Worm (Caenorhabditis elegans) whole organism, L2 larva: Measurements from ENCODE around the gene dhrr-1.
A peak's percentile ranks its signal among the peaks of the same experiment; 100 is the strongest.

Source experiments
- C34F6.9 ChIP-seq: fragments of 150-350 bp; optimal IDR thresholded peaks from 2 replicates; lab custom pipeline; 2014; ENCODE audit warnings: missing biosample characterization, missing genetic modification characterization
- F13H6.1 ChIP-seq: sonication (generic microtip); optimal IDR thresholded peaks from 2 replicates; lab custom pipeline; 2016; ENCODE audit warnings: missing genetic modification characterization, missing compliant biosample characterization
- R02D3.7 ChIP-seq: fragments of 150-350 bp; optimal IDR thresholded peaks from 2 replicates; lab custom pipeline; 2014; ENCODE audit warnings: missing biosample characterization, missing genetic modification characterization
- Y55F3AM.14 ChIP-seq: fragments of 200-800 bp; sonication (Bioruptor generic); optimal IDR thresholded peaks from 2 replicates; lab custom pipeline; 2018; ENCODE audit warnings: mild to moderate bottlenecking, missing genetic modification characterization, missing compliant biosample characterization
- ZK546.5 ChIP-seq: sonication (generic microtip); optimal IDR thresholded peaks from 2 replicates; lab custom pipeline; 2017; ENCODE audit warnings: missing biosample characterization, missing genetic modification characterization
- alr-1 ChIP-seq: fragments of 150-350 bp; optimal IDR thresholded peaks from 2 replicates; lab custom pipeline; 2014; ENCODE audit warnings: missing biosample characterization, missing genetic modification characterization
- aly-2 ChIP-seq: fragments of 150-350 bp; optimal IDR thresholded peaks from 2 replicates; lab custom pipeline; 2014; ENCODE audit warnings: missing biosample characterization, missing genetic modification characterization
- ama-1 ChIP-seq: fragments of 150-350 bp; optimal IDR thresholded peaks from 2 replicates; lab custom pipeline; 2018; ENCODE audit warnings: inconsistent platforms
- blmp-1 ChIP-seq: sonication (generic microtip); optimal IDR thresholded peaks from 2 replicates; lab custom pipeline; 2017; ENCODE audit warnings: missing genetic modification characterization, mild to moderate bottlenecking, missing compliant biosample characterization, antibody characterized with exemption, moderate library complexity; ENCODE audit not compliant: insufficient read depth
- ceh-16 ChIP-seq: fragments of 150-350 bp; optimal IDR thresholded peaks from 2 replicates; lab custom pipeline; 2014; ENCODE audit warnings: missing biosample characterization, missing genetic modification characterization
- ceh-82 ChIP-seq: fragments of 150-350 bp; optimal IDR thresholded peaks from 2 replicates; lab custom pipeline; 2014; ENCODE audit warnings: missing biosample characterization, missing genetic modification characterization
- crh-2 ChIP-seq: sonication (generic microtip); optimal IDR thresholded peaks from 2 replicates; lab custom pipeline; 2017; ENCODE audit warnings: missing biosample characterization, missing genetic modification characterization
- dmd-4 ChIP-seq: sonication (generic microtip); optimal IDR thresholded peaks from 2 replicates; lab custom pipeline; 2017; ENCODE audit warnings: missing biosample characterization, missing genetic modification characterization
- elt-1 ChIP-seq: fragments of 150-350 bp; optimal IDR thresholded peaks from 2 replicates; lab custom pipeline; 2014; ENCODE audit warnings: missing biosample characterization, missing genetic modification characterization
- fos-1 ChIP-seq: fragments of 150-350 bp; optimal IDR thresholded peaks from 2 replicates; lab custom pipeline; 2014; ENCODE audit warnings: missing biosample characterization, missing genetic modification characterization
- gmeb-1 ChIP-seq: fragments of 150-350 bp; optimal IDR thresholded peaks from 2 replicates; lab custom pipeline; 2014; ENCODE audit warnings: missing biosample characterization, missing genetic modification characterization
- lin-11 ChIP-seq: fragments of 150-350 bp; sonication (generic microtip); optimal IDR thresholded peaks from 2 replicates; lab custom pipeline; 2014; ENCODE audit warnings: missing biosample characterization, missing genetic modification characterization, inconsistent platforms, mixed read lengths
- lin-13 ChIP-seq: fragments of 150-350 bp; optimal IDR thresholded peaks from 2 replicates; lab custom pipeline; 2014; ENCODE audit warnings: missing biosample characterization, missing genetic modification reagents, missing genetic modification characterization
- lin-39 ChIP-seq: fragments of 150-350 bp; optimal IDR thresholded peaks from 2 replicates; lab custom pipeline; 2014; ENCODE audit warnings: missing biosample characterization, missing genetic modification reagents, missing genetic modification characterization
- mab-5 ChIP-seq: fragments of 150-350 bp; optimal IDR thresholded peaks from 2 replicates; lab custom pipeline; 2014; ENCODE audit warnings: missing biosample characterization, missing genetic modification characterization
- mdl-1 ChIP-seq, 2 experiments: fragments of 150-350 bp in 1 of 2; sonication (generic microtip) in 1 of 2; optimal IDR thresholded peaks; 2 replicates each; lab custom pipeline; 2017; ENCODE audit warnings: missing biosample characterization in 2 of 2, missing genetic modification characterization in 2 of 2
- nhr-10 ChIP-seq: sonication (generic microtip); optimal IDR thresholded peaks from 2 replicates; lab custom pipeline; 2017; ENCODE audit warnings: missing biosample characterization, missing genetic modification characterization
- nhr-11 ChIP-seq: fragments of 150-350 bp; optimal IDR thresholded peaks from 2 replicates; lab custom pipeline; 2014; ENCODE audit warnings: missing biosample characterization, missing genetic modification characterization
- nhr-12 ChIP-seq: fragments of 150-350 bp; optimal IDR thresholded peaks from 2 replicates; lab custom pipeline; 2014; ENCODE audit warnings: missing biosample characterization, missing genetic modification characterization
- nhr-129 ChIP-seq: fragments of 150-350 bp; optimal IDR thresholded peaks from 2 replicates; lab custom pipeline; 2014; ENCODE audit warnings: missing biosample characterization, missing genetic modification characterization
- nhr-21 ChIP-seq: fragments of 150-350 bp; optimal IDR thresholded peaks from 2 replicates; lab custom pipeline; 2014; ENCODE audit warnings: missing biosample characterization, missing genetic modification characterization
- nhr-23 ChIP-seq: fragments of 150-350 bp; optimal IDR thresholded peaks from 2 replicates; lab custom pipeline; 2014; ENCODE audit warnings: missing biosample characterization, missing genetic modification reagents, missing genetic modification characterization
- nhr-237 ChIP-seq: fragments of 150-350 bp; optimal IDR thresholded peaks from 2 replicates; lab custom pipeline; 2014; ENCODE audit warnings: missing biosample characterization, missing genetic modification characterization
- nhr-25 ChIP-seq: fragments of 150-350 bp; sonication (generic microtip); optimal IDR thresholded peaks from 3 replicates; lab custom pipeline; 2014; ENCODE audit warnings: missing biosample characterization, missing genetic modification characterization
- nhr-6 ChIP-seq: fragments of 150-350 bp; optimal IDR thresholded peaks from 2 replicates; lab custom pipeline; 2014; ENCODE audit warnings: missing biosample characterization, missing genetic modification characterization
- nhr-77 ChIP-seq: fragments of 150-350 bp; optimal IDR thresholded peaks from 2 replicates; lab custom pipeline; 2014; ENCODE audit warnings: missing biosample characterization, missing genetic modification characterization
- peb-1 ChIP-seq: fragments of 150-350 bp; optimal IDR thresholded peaks from 2 replicates; lab custom pipeline; 2014; ENCODE audit warnings: missing biosample characterization, missing genetic modification characterization
- sem-4 ChIP-seq: fragments of 150-350 bp; optimal IDR thresholded peaks from 2 replicates; lab custom pipeline; 2014; ENCODE audit warnings: missing biosample characterization, missing genetic modification reagents, missing genetic modification characterization
- sma-9 ChIP-seq, 2 experiments: fragments of 150-350 bp in 1 of 2; sonication (generic microtip) in 1 of 2; optimal IDR thresholded peaks; 2 replicates each; lab custom pipeline; 2014 to 2016; ENCODE audit warnings: missing genetic modification characterization in 2 of 2, mild to moderate bottlenecking in 1 of 2, missing biosample characterization in 1 of 2, missing compliant biosample characterization in 1 of 2, missing genetic modification reagents in 1 of 2, moderate library complexity in 1 of 2
- unc-39 ChIP-seq: fragments of 150-350 bp; optimal IDR thresholded peaks from 2 replicates; lab custom pipeline; 2014; ENCODE audit warnings: missing biosample characterization, missing genetic modification characterization
- unc-55 ChIP-seq: fragments of 150-350 bp; sonication (generic microtip); optimal IDR thresholded peaks from 3 replicates; lab custom pipeline; 2014; ENCODE audit warnings: missing biosample characterization, missing genetic modification reagents, missing genetic modification characterization
- zag-1 ChIP-seq: fragments of 150-350 bp; optimal IDR thresholded peaks from 2 replicates; lab custom pipeline; 2014; ENCODE audit warnings: missing biosample characterization, missing genetic modification characterization
- ztf-1 ChIP-seq: fragments of 200-800 bp; sonication (Bioruptor generic); conservative IDR thresholded peaks from 2 replicates; pipeline ENCODE4 v1.3.6; 2022; ENCODE audit warnings: missing genetic modification characterization, missing compliant biosample characterization
- ztf-11 ChIP-seq: sonication (generic microtip); optimal IDR thresholded peaks from 2 replicates; lab custom pipeline; 2017; ENCODE audit warnings: missing biosample characterization, missing genetic modification characterization
- ztf-4 ChIP-seq: fragments of 150-350 bp; optimal IDR thresholded peaks from 2 replicates; lab custom pipeline; 2014; ENCODE audit warnings: missing biosample characterization, missing genetic modification characterization

dhrr-1 gene

ce11 chrIII:8961993-8962392 lies 17.5 kb downstream of the dhrr-1 start, which contains the start of gene grl-25:
grl-25 (plus strand) TSS chrIII:8962293.
- TF ChIP-seq ZK546.5: no peak
- TF ChIP-seq elt-1 (tag; lab: Kevin White, UChicago): no peak
- TF ChIP-seq ztf-1 (GFP tag; lab: Robert Waterston, UW): no peak
- no peak for TF ChIP-seq nhr-25 (tag; lab: Kevin White, UChicago)
- TF ChIP-seq nhr-129 (tag; lab: Kevin White, UChicago): no peak
- TF ChIP-seq unc-55 (GFP tag; lab: Kevin White, UChicago): no peak
- TF ChIP-seq nhr-11 (tag; lab: Kevin White, UChicago): no peak
- no peak for TF ChIP-seq ztf-11 (tag; lab: Kevin White, UChicago)
- TF ChIP-seq nhr-23 (tag; lab: Kevin White, UChicago): no peak
- TF ChIP-seq lin-13: no peak
- no peak for TF ChIP-seq dmd-4
- TF ChIP-seq sem-4 (tag; lab: Kevin White, UChicago): no peak
- no peak for TF ChIP-seq ztf-4 (tag; lab: Kevin White, UChicago)
- no peak for TF ChIP-seq unc-39 (tag; lab: Kevin White, UChicago)
- no peak for TF ChIP-seq sma-9 (GFP tag; optimal IDR thresholded peaks at IDR 0.05; lab: Kevin White, UChicago)
- TF ChIP-seq sma-9 (tag; optimal IDR thresholded peaks at IDR 0.05; lab: Kevin White, UChicago): no peak
- TF ChIP-seq C34F6.9: no peak
- no peak for TF ChIP-seq nhr-237 (tag; lab: Kevin White, UChicago)

- TF ChIP-seq nhr-23 (tag; lab: Kevin White, UChicago) (no peak), R02D3.7 (tag; lab: Kevin White, UChicago) (no peak), lin-11 (no peak), dmd-4 (no peak), nhr-25 (tag; lab: Kevin White, UChicago) (no peak), ZK546.5 (no peak), aly-2 (tag; lab: Kevin White, UChicago) (no peak)
Measured at ce11 chrIII:8962475-8962874, 18.0 kb downstream of the dhrr-1 start.

ce11 chrIII:8964684-8965283 lies 20.3 kb downstream of the dhrr-1 start:
- TF ChIP-seq mdl-1 (tag; optimal IDR thresholded peaks at IDR 0.05; lab: Kevin White, UChicago) (no peak), zag-1 (no peak), sem-4 (tag; lab: Kevin White, UChicago) (no peak), R02D3.7 (tag; lab: Kevin White, UChicago) (no peak), fos-1 (tag; lab: Kevin White, UChicago) (no peak), nhr-23 (tag; lab: Kevin White, UChicago) (no peak)

ce11 chrIII:8967639-8968038 lies 23.2 kb downstream of the dhrr-1 start, which contains the start of the genes bud-13 and rpap-2:
bud-13 (minus strand) TSS chrIII:8967727.
rpap-2 (plus strand) TSS chrIII:8967967.
- TF ChIP-seq nhr-12: no peak
- TF ChIP-seq gmeb-1: no peak
- no peak for TF ChIP-seq crh-2
- TF ChIP-seq nhr-21 (tag; lab: Kevin White, UChicago): no peak
- TF ChIP-seq ama-1 (lab: Kevin White, UChicago): no peak
- no peak for TF ChIP-seq nhr-10 (tag; lab: Kevin White, UChicago)
- TF ChIP-seq unc-55 (GFP tag; lab: Kevin White, UChicago): peak; percentile 14

ce11 chrIII:8971255-8972020 lies 27.0 kb downstream of the dhrr-1 start, which contains the start of the genes eif-3.D and R08D7.4:
eif-3.D (minus strand) TSS chrIII:8971578.
R08D7.4 (plus strand) TSS chrIII:8971892.
- TF ChIP-seq ztf-4 (tag; lab: Kevin White, UChicago): no peak
- TF ChIP-seq lin-13: peak; percentile 23
- TF ChIP-seq nhr-237 (tag; lab: Kevin White, UChicago): no peak
- TF ChIP-seq peb-1 (tag; lab: Kevin White, UChicago): no peak
- TF ChIP-seq ztf-11 (tag; lab: Kevin White, UChicago): no peak
- no peak for TF ChIP-seq nhr-21 (tag; lab: Kevin White, UChicago)
- TF ChIP-seq Y55F3AM.14 (GFP tag; lab: Kevin White, UChicago): no peak
- TF ChIP-seq fos-1 (tag; lab: Kevin White, UChicago): no peak
- TF ChIP-seq nhr-11 (tag; lab: Kevin White, UChicago): no peak
- TF ChIP-seq mdl-1 (tag; optimal IDR thresholded peaks at IDR 0.05; lab: Kevin White, UChicago): no peak
- TF ChIP-seq ceh-16: no peak
- no peak for TF ChIP-seq lin-39 (tag; lab: Kevin White, UChicago)
- no peak for TF ChIP-seq nhr-10 (tag; lab: Kevin White, UChicago)
- no peak for TF ChIP-seq blmp-1 (tag; lab: Kevin White, UChicago)
- TF ChIP-seq gmeb-1: peak; percentile 72
- TF ChIP-seq lin-11: peak; percentile 13
- no peak for TF ChIP-seq elt-1 (tag; lab: Kevin White, UChicago)
- no peak for TF ChIP-seq nhr-6 (tag; lab: Kevin White, UChicago)
- TF ChIP-seq nhr-77 (tag; lab: Kevin White, UChicago): no peak
- TF ChIP-seq crh-2: peak; percentile 59
- peak; percentile 44 for TF ChIP-seq nhr-25 (tag; lab: Kevin White, UChicago)
- no peak for TF ChIP-seq aly-2 (tag; lab: Kevin White, UChicago)
- TF ChIP-seq mab-5 (tag; lab: Kevin White, UChicago): peak; percentile 42
- no peak for TF ChIP-seq ztf-1 (GFP tag; lab: Robert Waterston, UW)
- no peak for TF ChIP-seq alr-1 (tag; lab: Kevin White, UChicago)
- peak; percentile 63 for TF ChIP-seq nhr-129 (tag; lab: Kevin White, UChicago)
- peak; percentile 84 for TF ChIP-seq unc-55 (GFP tag; lab: Kevin White, UChicago)
- peak; percentile 48 for TF ChIP-seq F13H6.1
- no peak for TF ChIP-seq ceh-82 (tag; lab: Kevin White, UChicago)
- TF ChIP-seq nhr-23 (tag; lab: Kevin White, UChicago): no peak
